Fruit fly (Drosophila melanogaster): ENCODE data around the gene Eip74EF.

The Eip74EF gene

dm6 chr3L:17586370-17587048 lies 32.6 kb downstream of the Eip74EF start (continued):
- TF ChIP-seq CG17568 (GFP tag; optimal IDR thresholded peaks at IDR 0.05) = no peak
- no peak for TF ChIP-seq CG9876 (GFP tag; optimal IDR thresholded peaks at IDR 0.05)
- TF ChIP-seq mld (GFP tag; IDR thresholded peaks at IDR 0.05; ENCODE audit: partially characterized antibody) = no peak
- no peak for TF ChIP-seq sqz (GFP tag; optimal IDR thresholded peaks at IDR 0.05)
- no peak for TF ChIP-seq gsb (GFP tag; IDR thresholded peaks at IDR 0.05)
- no peak for TF ChIP-seq CG4854 (GFP tag; optimal IDR thresholded peaks at IDR 0.05)
- TF ChIP-seq CG11398 (GFP tag; optimal IDR thresholded peaks at IDR 0.05) = no peak
- TF ChIP-seq chinmo (GFP tag; IDR thresholded peaks at IDR 0.05; ENCODE audit: partially characterized antibody) = no peak
- TF ChIP-seq kah (GFP tag; optimal IDR thresholded peaks at IDR 0.05) = no peak
- no peak for TF ChIP-seq danr (GFP tag; IDR thresholded peaks at IDR 0.05)
- TF ChIP-seq ara (GFP tag; IDR thresholded peaks at IDR 0.05) = no peak
- no peak for TF ChIP-seq Ada2b (GFP tag; IDR thresholded peaks at IDR 0.05)
- no peak for TF ChIP-seq E2f2 (GFP tag; IDR thresholded peaks at IDR 0.05)
- TF ChIP-seq ham (GFP tag; IDR thresholded peaks at IDR 0.05) = 0 out of 2 replicates have a peak, but pooled peaks have one; percentile 8

dm6 chr3L:17584718-17585117 lies 34.4 kb downstream of the Eip74EF start:
- TF ChIP-seq CG8281 (tag; optimal IDR thresholded peaks at IDR 0.05) (no peak), Spps (tag; optimal IDR thresholded peaks at IDR 0.05) (no peak), Blimp-1 (GFP tag; optimal IDR thresholded peaks at IDR 0.05) (peak; percentile 35), CG14441 (GFP tag; IDR thresholded peaks at IDR 0.05) (no peak), BEAF-32 (GFP tag; optimal IDR thresholded peaks at IDR 0.05) (no peak), CG10366 (GFP tag; IDR thresholded peaks at IDR 0.05) (no peak), ftz-f1 (GFP tag; optimal IDR thresholded peaks at IDR 0.05) (no peak), CG13424 (tag; optimal IDR thresholded peaks at IDR 0.05) (no peak), sim (GFP tag; IDR thresholded peaks at IDR 0.05) (no peak), CG3407 (GFP tag; optimal IDR thresholded peaks at IDR 0.05) (no peak), slp2 (GFP tag; optimal IDR thresholded peaks at IDR 0.05) (no peak), CG13287 (GFP tag; IDR thresholded peaks at IDR 0.05; ENCODE audit: partially characterized antibody) (no peak), Scr (GFP tag; IDR thresholded peaks at IDR 0.05; ENCODE audit: partially characterized antibody) (no peak), CG17829 (tag; optimal IDR thresholded peaks at IDR 0.05) (no peak), CG11723 (GFP tag; optimal IDR thresholded peaks at IDR 0.05) (no peak), CG8478 (optimal IDR thresholded peaks at IDR 0.05) (no peak), Eip74EF (GFP tag; optimal IDR thresholded peaks at IDR 0.05) (peak in 1 of 2 experiments; percentile 15), CG1832 (GFP tag; optimal IDR thresholded peaks at IDR 0.05) (no peak), Adf1 (GFP tag; IDR thresholded peaks at IDR 0.05) (peak; percentile 75), tna (GFP tag; IDR thresholded peaks at IDR 0.05; ENCODE audit: partially characterized antibody) (0 out of 2 replicates have a peak, but pooled peaks have one; percentile 20), tap (tag; optimal IDR thresholded peaks at IDR 0.05) (no peak), Oli (tag; optimal IDR thresholded peaks at IDR 0.05) (no peak), ken (GFP tag; IDR thresholded peaks at IDR 0.05) (0 out of 3 replicates have a peak, but pooled peaks have one; percentile 22), esg (GFP tag; conservative IDR thresholded peaks at IDR 0.05) (no peak), crol (GFP tag; IDR thresholded peaks at IDR 0.05) (peak; percentile 89), cwo (GFP tag; optimal IDR thresholded peaks at IDR 0.05) (no peak), CG4328 (GFP tag; optimal IDR thresholded peaks at IDR 0.05) (no peak), CG10209 (GFP tag; optimal IDR thresholded peaks at IDR 0.05) (no peak), unpg (GFP tag; optimal IDR thresholded peaks at IDR 0.05) (no peak), croc (GFP tag; conservative IDR thresholded peaks at IDR 0.05) (no peak), bbx (GFP tag; IDR thresholded peaks at IDR 0.05; ENCODE audit: partially characterized antibody) (no peak), pita (GFP tag; optimal IDR thresholded peaks at IDR 0.05) (no peak), cg (GFP tag; optimal IDR thresholded peaks at IDR 0.05) (peak; percentile 56), mld (GFP tag; IDR thresholded peaks at IDR 0.05; ENCODE audit: partially characterized antibody) (0 out of 3 replicates have a peak, but pooled peaks have one; percentile 21), CHES-1-like (GFP tag; optimal IDR thresholded peaks at IDR 0.05) (no peak)
